Worm (Caenorhabditis elegans): ENCODE data around the gene C50F4.6.

DNA sequence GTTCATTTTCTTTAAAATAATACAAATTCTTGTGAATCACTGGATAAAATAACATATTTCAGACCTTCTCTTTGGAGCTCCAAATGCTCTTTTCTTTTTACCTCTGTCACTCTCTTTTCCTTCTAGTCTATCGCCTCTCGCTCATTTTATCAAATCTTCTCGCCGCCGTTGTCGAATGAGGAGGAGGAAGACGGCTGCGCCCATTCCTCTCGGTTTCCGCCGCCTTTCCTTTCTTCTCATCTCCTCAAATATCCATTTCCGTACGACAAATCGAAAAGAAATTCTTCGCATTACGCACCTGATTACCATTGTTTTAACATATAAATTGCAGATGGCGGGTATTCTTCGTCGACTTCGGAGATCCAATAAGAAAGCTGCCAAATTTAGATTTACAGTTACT is 4.4 kb downstream of the C50F4.6 start, which contains the start of gene ehbp-1:
- no peak for TF ChIP-seq nhr-28 (tag; optimal IDR thresholded peaks at IDR 0.05)
- no peak for TF ChIP-seq unc-62 (GFP tag; optimal IDR thresholded peaks at IDR 0.05)
- TF ChIP-seq lin-32 (GFP tag; optimal IDR thresholded peaks at IDR 0.05) = no peak
- TF ChIP-seq lin-13 (tag; optimal IDR thresholded peaks at IDR 0.05) = no peak
- TF ChIP-seq elt-3 (tag; optimal IDR thresholded peaks at IDR 0.05) = no peak
- TF ChIP-seq snpc-4 (tag; optimal IDR thresholded peaks at IDR 0.05) = no peak
- no peak for TF ChIP-seq sem-2 (GFP tag; optimal IDR thresholded peaks at IDR 0.05)
- peak; percentile 58 for TF ChIP-seq unc-120 (tag; optimal IDR thresholded peaks at IDR 0.05; ENCODE audit: poor library complexity, severe bottlenecking)
- no peak for TF ChIP-seq mab-5 (tag; optimal IDR thresholded peaks at IDR 0.05)
